Fruit fly (Drosophila melanogaster) whole organism, prepupa: ENCODE data around the gene smid.

Source experiments
- Blimp-1 ChIP-seq: fragments of 200-800 bp; sonication (Bioruptor generic); optimal IDR thresholded peaks from 3 replicates; lab custom pipeline; 2017; ENCODE audit warnings: missing biosample characterization, missing genetic modification characterization, mild to moderate bottlenecking, moderate library complexity, missing genetic modification reagents
- CG10631 ChIP-seq: fragments of 200-800 bp; sonication (Bioruptor generic); optimal IDR thresholded peaks from 2 replicates; lab custom pipeline; 2016; ENCODE audit warnings: missing biosample characterization, missing genetic modification characterization
- CG10669 ChIP-seq: fragments of 200-800 bp; sonication (Bioruptor generic); optimal IDR thresholded peaks from 3 replicates; lab custom pipeline; 2018; ENCODE audit warnings: missing biosample characterization, mild to moderate bottlenecking, missing genetic modification characterization, moderate library complexity
- CG11294 ChIP-seq: fragments of 200-800 bp; sonication (Bioruptor generic); IDR thresholded peaks from 2 replicates; pipeline ENCODE4 v1.3.6; 2022; ENCODE audit warnings: missing biosample characterization, missing genetic modification characterization
- CG15336 ChIP-seq: fragments of 200-800 bp; sonication (Bioruptor generic); IDR thresholded peaks from 2 replicates; pipeline ENCODE4 v1.3.6; 2022; ENCODE audit warnings: missing biosample characterization, missing genetic modification characterization
- CG1621 ChIP-seq: fragments of 200-800 bp; sonication (Bioruptor generic); optimal IDR thresholded peaks from 3 replicates; lab custom pipeline; 2018; ENCODE audit warnings: missing biosample characterization, mild to moderate bottlenecking, missing genetic modification characterization
- CG31627 ChIP-seq: fragments of 200-800 bp; sonication (Bioruptor generic); optimal IDR thresholded peaks from 3 replicates; lab custom pipeline; 2016; ENCODE audit warnings: missing biosample characterization, missing genetic modification characterization
- CG32006 ChIP-seq: fragments of 200-800 bp; sonication (Bioruptor generic); optimal IDR thresholded peaks from 3 replicates; lab custom pipeline; 2017; ENCODE audit warnings: missing biosample characterization, mild to moderate bottlenecking, missing genetic modification characterization
- CG34406 ChIP-seq: fragments of 200-800 bp; sonication (Bioruptor generic); optimal IDR thresholded peaks from 3 replicates; lab custom pipeline; 2016; ENCODE audit warnings: missing biosample characterization, missing genetic modification characterization
- CG3919 ChIP-seq: fragments of 200-800 bp; sonication (Bioruptor generic); optimal IDR thresholded peaks from 3 replicates; lab custom pipeline; 2016; ENCODE audit warnings: missing biosample characterization, missing genetic modification characterization
- CG4318 ChIP-seq: fragments of 200-800 bp; sonication (Bioruptor generic); optimal IDR thresholded peaks from 3 replicates; lab custom pipeline; 2017; ENCODE audit warnings: missing biosample characterization, mild to moderate bottlenecking, missing genetic modification characterization
- CG6163 ChIP-seq: fragments of 200-800 bp; sonication (Bioruptor generic); IDR thresholded peaks from 3 replicates; pipeline ENCODE4 v1.3.6; 2022; ENCODE audit warnings: missing biosample characterization, missing genetic modification characterization
- CG6808 ChIP-seq: fragments of 200-800 bp; sonication (Bioruptor generic); optimal IDR thresholded peaks from 3 replicates; lab custom pipeline; 2017; ENCODE audit warnings: missing biosample characterization, missing genetic modification characterization, mild to moderate bottlenecking, moderate library complexity, missing genetic modification reagents
- CG8119 ChIP-seq: fragments of 200-800 bp; sonication (Bioruptor generic); IDR thresholded peaks from 3 replicates; pipeline ENCODE4 v1.3.6; 2022; ENCODE audit warnings: missing biosample characterization, missing genetic modification characterization
- CG8319 ChIP-seq: fragments of 200-800 bp; sonication (Bioruptor generic); optimal IDR thresholded peaks from 3 replicates; lab custom pipeline; 2016; ENCODE audit warnings: missing biosample characterization, missing genetic modification characterization
- CG8632 ChIP-seq: fragments of 200-800 bp; sonication (Bioruptor generic); optimal IDR thresholded peaks from 3 replicates; lab custom pipeline; 2016; ENCODE audit warnings: missing biosample characterization, missing genetic modification characterization
- Eip75B ChIP-seq: fragments of 200-800 bp; sonication (Bioruptor generic); optimal IDR thresholded peaks from 3 replicates; lab custom pipeline; 2016; ENCODE audit warnings: missing biosample characterization, missing genetic modification characterization
- Eip78C ChIP-seq: fragments of 200-800 bp; sonication (Bioruptor generic); peaks from one replicate; lab custom pipeline; 2016; ENCODE audit warnings: missing biosample characterization, missing genetic modification characterization
- Eip93F ChIP-seq: fragments of 200-800 bp; sonication (Bioruptor generic); optimal IDR thresholded peaks from 2 replicates; lab custom pipeline; 2016; ENCODE audit warnings: missing biosample characterization, mild to moderate bottlenecking, missing genetic modification characterization
- Hr39 ChIP-seq: fragments of 200-800 bp; sonication (Bioruptor generic); optimal IDR thresholded peaks from 2 replicates; lab custom pipeline; 2016; ENCODE audit warnings: missing biosample characterization, missing genetic modification characterization
- Hr4 ChIP-seq: fragments of 200-800 bp; sonication (Bioruptor generic); optimal IDR thresholded peaks from 3 replicates; lab custom pipeline; 2016; ENCODE audit warnings: missing biosample characterization, missing genetic modification characterization
- Met ChIP-seq: fragments of 200-800 bp; sonication (Bioruptor generic); optimal IDR thresholded peaks from 3 replicates; lab custom pipeline; 2016; ENCODE audit warnings: missing biosample characterization, missing genetic modification characterization
- OdsH ChIP-seq: fragments of 200-800 bp; sonication (Bioruptor generic); optimal IDR thresholded peaks from 3 replicates; lab custom pipeline; 2016; ENCODE audit warnings: missing biosample characterization, missing genetic modification characterization
- Sox102F ChIP-seq: fragments of 200-800 bp; sonication (Bioruptor generic); optimal IDR thresholded peaks from 2 replicates; lab custom pipeline; 2016; ENCODE audit warnings: missing biosample characterization, mild to moderate bottlenecking, missing genetic modification characterization
- Sox14 ChIP-seq: fragments of 200-800 bp; sonication (Bioruptor generic); optimal IDR thresholded peaks from 3 replicates; lab custom pipeline; 2016; ENCODE audit warnings: missing biosample characterization, missing genetic modification characterization
- Sox15 ChIP-seq: fragments of 200-800 bp; sonication (Bioruptor generic); optimal IDR thresholded peaks from 3 replicates; lab custom pipeline; 2016; ENCODE audit warnings: missing biosample characterization, missing genetic modification characterization
- achi ChIP-seq: fragments of 200-800 bp; sonication (Bioruptor generic); optimal IDR thresholded peaks from 3 replicates; lab custom pipeline; 2016; ENCODE audit warnings: missing biosample characterization, missing genetic modification characterization
- acj6 ChIP-seq: fragments of 200-800 bp; sonication (Bioruptor generic); optimal IDR thresholded peaks from 3 replicates; lab custom pipeline; 2016; ENCODE audit warnings: missing biosample characterization, missing genetic modification characterization
- eg ChIP-seq: fragments of 200-800 bp; sonication (Bioruptor generic); IDR thresholded peaks from 3 replicates; pipeline ENCODE4 v1.3.6; 2022; ENCODE audit warnings: missing biosample characterization, missing genetic modification characterization
- esn ChIP-seq: fragments of 200-800 bp; sonication (Bioruptor generic); optimal IDR thresholded peaks from 2 replicates; lab custom pipeline; 2016; ENCODE audit warnings: missing biosample characterization, mild to moderate bottlenecking, missing genetic modification characterization, moderate library complexity
- fd85E ChIP-seq: fragments of 200-800 bp; sonication (Bioruptor generic); optimal IDR thresholded peaks from 3 replicates; lab custom pipeline; 2016; ENCODE audit warnings: missing biosample characterization, missing genetic modification characterization
- fkh ChIP-seq: fragments of 200-800 bp; sonication (Bioruptor generic); optimal IDR thresholded peaks from 3 replicates; lab custom pipeline; 2017; ENCODE audit warnings: missing biosample characterization, mild to moderate bottlenecking, missing genetic modification characterization, moderate library complexity
- lz ChIP-seq: fragments of 200-800 bp; sonication (Bioruptor generic); optimal IDR thresholded peaks from 3 replicates; lab custom pipeline; 2016; ENCODE audit warnings: missing biosample characterization, missing genetic modification characterization
- net ChIP-seq: fragments of 200-800 bp; sonication (Bioruptor generic); optimal IDR thresholded peaks from 3 replicates; lab custom pipeline; 2016; ENCODE audit warnings: missing biosample characterization, missing genetic modification characterization
- spab ChIP-seq: fragments of 200-800 bp; sonication (Bioruptor generic); optimal IDR thresholded peaks from 2 replicates; lab custom pipeline; 2017; ENCODE audit warnings: missing biosample characterization, mild to moderate bottlenecking, missing genetic modification characterization, missing genetic modification reagents
- ss ChIP-seq, 2 experiments: fragments of 200-800 bp; sonication (Bioruptor generic); optimal IDR thresholded peaks; 2 replicates in 1 of 2; 3 replicates in 1 of 2; lab custom pipeline; 2017 to 2018; ENCODE audit warnings: mild to moderate bottlenecking in 2 of 2, missing biosample characterization in 2 of 2, missing genetic modification characterization in 2 of 2, moderate library complexity in 1 of 2
- svp ChIP-seq: fragments of 200-800 bp; sonication (Bioruptor generic); peaks from one replicate; lab custom pipeline; 2016; ENCODE audit warnings: missing biosample characterization, missing genetic modification characterization
- topi ChIP-seq: fragments of 200-800 bp; sonication (Bioruptor generic); optimal IDR thresholded peaks from 3 replicates; lab custom pipeline; 2016; ENCODE audit warnings: missing biosample characterization, missing genetic modification characterization
- vri ChIP-seq: fragments of 200-800 bp; sonication (Bioruptor generic); optimal IDR thresholded peaks from 3 replicates; lab custom pipeline; 2016; ENCODE audit warnings: missing biosample characterization, mild to moderate bottlenecking, missing genetic modification characterization

smid gene

DNA sequence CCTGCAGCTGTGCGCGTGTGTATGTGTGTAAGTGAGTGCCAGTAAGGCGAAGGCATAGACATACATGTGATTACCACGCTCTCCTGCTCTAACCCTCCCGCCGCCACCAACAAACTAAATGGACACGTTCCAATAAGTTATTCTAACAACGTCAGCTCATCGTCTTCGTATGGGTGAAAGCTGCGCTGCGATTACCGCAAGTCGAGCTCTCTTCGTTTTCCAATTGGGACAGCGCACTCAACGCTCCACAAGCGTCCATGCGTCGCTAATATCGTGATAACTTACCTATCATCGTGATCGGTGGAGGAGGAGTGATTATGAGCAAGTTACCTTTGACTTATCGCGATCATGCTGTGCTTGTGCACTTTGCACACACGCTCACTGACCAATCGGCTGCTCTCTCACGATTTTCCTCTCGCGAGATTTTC is 20.3 kb upstream of the smid start (continued):
- TF ChIP-seq Sox15 (GFP tag; lab: Kevin White, UChicago) = no peak
- peak; percentile 18 for TF ChIP-seq CG32006 (GFP tag; lab: Kevin White, UChicago)
- TF ChIP-seq Eip75B (GFP tag; lab: Kevin White, UChicago) = no peak
- no peak; the same call in 1 of the 3 replicates for TF ChIP-seq CG6163 (GFP tag; lab: Robert Waterston, UW)
- TF ChIP-seq ss (GFP tag; optimal IDR thresholded peaks at IDR 0.05; lab: Kevin White, UChicago) = peak; percentile 23 to 47
- peak; percentile 60 for TF ChIP-seq Eip78C (GFP tag; lab: Kevin White, UChicago)
- TF ChIP-seq Eip93F (GFP tag; lab: Kevin White, UChicago) = no peak
- peak; percentile 35 for TF ChIP-seq net (GFP tag; lab: Kevin White, UChicago)
- peak; percentile 68 for TF ChIP-seq CG15336
- TF ChIP-seq spab (GFP tag; lab: Kevin White, UChicago) = peak; percentile 28
- no peak for TF ChIP-seq CG4318 (GFP tag; lab: Kevin White, UChicago)
- no peak for TF ChIP-seq CG11294 (GFP tag; lab: Robert Waterston, UW)

- no peak for TF ChIP-seq CG1621 (tag; lab: Kevin White, UChicago)
- TF ChIP-seq Blimp-1 (GFP tag; lab: Kevin White, UChicago) = no peak
- TF ChIP-seq spab (GFP tag; lab: Kevin White, UChicago) = no peak
- TF ChIP-seq CG6808 (GFP tag; lab: Kevin White, UChicago) = no peak
- peak; percentile 57 for TF ChIP-seq fkh (GFP tag; lab: Kevin White, UChicago)
- TF ChIP-seq Eip93F (GFP tag; lab: Kevin White, UChicago) = no peak
- no peak for TF ChIP-seq CG10631 (GFP tag; lab: Kevin White, UChicago)
- no peak for TF ChIP-seq fd85E (GFP tag; lab: Kevin White, UChicago)
Observed at dm6 chr3L:7364717-7365278, 16.6 kb upstream of the smid start.

DNA sequence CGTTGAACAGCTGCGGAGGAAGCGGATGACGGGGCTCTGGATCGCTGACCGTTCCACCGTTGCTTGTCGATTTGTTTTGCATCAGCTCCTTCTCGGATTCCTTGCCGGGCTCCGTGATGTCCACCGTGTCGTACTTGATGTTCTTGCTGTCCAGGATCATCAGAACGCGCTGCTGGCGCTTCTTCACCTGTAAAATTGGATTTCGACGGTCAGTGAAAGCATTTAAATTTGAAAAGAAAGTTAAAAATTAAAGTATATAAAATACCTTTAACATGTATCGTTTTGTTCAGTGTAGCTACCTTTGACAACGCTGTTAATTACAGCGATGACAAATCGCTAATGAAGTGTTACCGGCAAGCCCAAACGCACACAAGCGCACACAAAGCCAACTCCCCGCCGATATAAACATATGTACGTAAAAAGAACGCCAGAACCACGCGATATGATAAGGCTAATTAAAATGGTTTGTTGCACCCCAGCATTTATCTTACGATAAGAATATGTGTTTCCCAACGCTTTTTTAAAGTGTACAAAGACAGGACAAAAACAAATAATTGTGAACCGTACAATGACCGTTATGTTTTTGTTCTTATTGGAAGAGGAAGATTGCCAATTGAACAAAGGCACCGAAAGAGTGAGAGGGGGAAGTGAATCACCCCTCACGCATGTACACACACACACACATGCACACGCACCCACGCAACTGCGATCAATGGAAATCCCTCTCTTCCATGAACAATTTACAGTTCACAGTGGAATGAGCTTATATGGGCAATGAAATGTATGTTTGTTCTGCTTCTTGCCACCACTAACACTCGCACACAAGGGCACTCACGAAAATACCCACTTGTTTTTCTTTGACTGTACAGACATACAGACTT is 13.4 kb upstream of the smid start:
- TF ChIP-seq Met (GFP tag; lab: Kevin White, UChicago) = peak; percentile 20
- TF ChIP-seq CG11294 (GFP tag; lab: Robert Waterston, UW) = no peak
- peak; percentile 48 for TF ChIP-seq svp (GFP tag; lab: Kevin White, UChicago)
- peak; percentile 10 for TF ChIP-seq CG31627 (GFP tag; lab: Kevin White, UChicago)
- peak; percentile 8 for TF ChIP-seq CG10669 (GFP tag; lab: Kevin White, UChicago)
- no peak for TF ChIP-seq OdsH (GFP tag; lab: Kevin White, UChicago)
- TF ChIP-seq CG3919 (GFP tag; lab: Kevin White, UChicago) = peak; percentile 8
- no peak for TF ChIP-seq spab (GFP tag; lab: Kevin White, UChicago)
- TF ChIP-seq eg = no peak
- TF ChIP-seq Blimp-1 (GFP tag; lab: Kevin White, UChicago) = peak; percentile 5
- TF ChIP-seq Hr39 (GFP tag; lab: Kevin White, UChicago) = peak; percentile 17
- TF ChIP-seq ss (GFP tag; optimal IDR thresholded peaks at IDR 0.05; lab: Kevin White, UChicago) = peak; percentile 44 to 45
- peak; percentile 8 for TF ChIP-seq achi (GFP tag; lab: Kevin White, UChicago)
- peak; percentile 10 for TF ChIP-seq acj6 (GFP tag; lab: Kevin White, UChicago)
- TF ChIP-seq CG8319 = no peak
- no peak for TF ChIP-seq CG34406
- TF ChIP-seq vri (GFP tag; lab: Kevin White, UChicago) = peak; percentile 2
- TF ChIP-seq Sox14 (GFP tag; lab: Kevin White, UChicago) = peak; percentile 94
- peak; percentile 17 for TF ChIP-seq Hr4 (GFP tag; lab: Kevin White, UChicago)
- peak; percentile 42; the same call in 1 of the 3 replicates for TF ChIP-seq CG6163 (GFP tag; lab: Robert Waterston, UW)
- TF ChIP-seq Eip93F (GFP tag; lab: Kevin White, UChicago) = peak; percentile 73
- TF ChIP-seq CG1621 (tag; lab: Kevin White, UChicago) = no peak
- TF ChIP-seq CG8632 (GFP tag; lab: Kevin White, UChicago) = peak; percentile 10
- no peak for TF ChIP-seq fd85E (GFP tag; lab: Kevin White, UChicago)
- peak; percentile 21 for TF ChIP-seq CG32006 (GFP tag; lab: Kevin White, UChicago)
- peak; percentile 77 for TF ChIP-seq fkh (GFP tag; lab: Kevin White, UChicago)
- peak; percentile 82 for TF ChIP-seq Eip78C (GFP tag; lab: Kevin White, UChicago)
- TF ChIP-seq topi (GFP tag; lab: Kevin White, UChicago) = peak; percentile 15
- peak; percentile 46 for TF ChIP-seq Sox102F
- TF ChIP-seq CG15336 = peak; percentile 41
- peak; percentile 25 for TF ChIP-seq lz (GFP tag; lab: Kevin White, UChicago)
- TF ChIP-seq esn = peak; percentile 34
- peak; percentile 28; the same call in 1 of the 3 replicates for TF ChIP-seq CG8119 (GFP tag; lab: Robert Waterston, UW)
